Fruit fly (Drosophila melanogaster) whole organism, prepupa: Measurements from ENCODE around the gene unk.

Source experiments
- CG31627 ChIP-seq: fragments of 200-800 bp; sonication (Bioruptor generic); optimal IDR thresholded peaks from 3 replicates; lab custom pipeline; 2016; ENCODE audit warnings: missing biosample characterization, missing genetic modification characterization
- CG32006 ChIP-seq: fragments of 200-800 bp; sonication (Bioruptor generic); optimal IDR thresholded peaks from 3 replicates; lab custom pipeline; 2017; ENCODE audit warnings: missing biosample characterization, mild to moderate bottlenecking, missing genetic modification characterization
- CG3919 ChIP-seq: fragments of 200-800 bp; sonication (Bioruptor generic); optimal IDR thresholded peaks from 3 replicates; lab custom pipeline; 2016; ENCODE audit warnings: missing biosample characterization, missing genetic modification characterization
- CG4318 ChIP-seq: fragments of 200-800 bp; sonication (Bioruptor generic); optimal IDR thresholded peaks from 3 replicates; lab custom pipeline; 2017; ENCODE audit warnings: missing biosample characterization, mild to moderate bottlenecking, missing genetic modification characterization
- CG8119 ChIP-seq: fragments of 200-800 bp; sonication (Bioruptor generic); IDR thresholded peaks from 3 replicates; pipeline ENCODE4 v1.3.6; 2022; ENCODE audit warnings: missing biosample characterization, missing genetic modification characterization
- CG9139 ChIP-seq: fragments of 200-800 bp; sonication (Bioruptor generic); optimal IDR thresholded peaks from 3 replicates; lab custom pipeline; 2017; ENCODE audit warnings: missing biosample characterization, mild to moderate bottlenecking, missing genetic modification characterization
- Eip78C ChIP-seq: fragments of 200-800 bp; sonication (Bioruptor generic); peaks from one replicate; lab custom pipeline; 2016; ENCODE audit warnings: missing biosample characterization, missing genetic modification characterization
- Ets21C ChIP-seq: fragments of 200-800 bp; sonication (Bioruptor generic); optimal IDR thresholded peaks from 3 replicates; lab custom pipeline; 2016; ENCODE audit warnings: missing biosample characterization, missing genetic modification characterization
- Hr38 ChIP-seq: sonication (Bioruptor generic); optimal IDR thresholded peaks from 2 replicates; lab custom pipeline; 2016; ENCODE audit warnings: missing biosample characterization, missing genetic modification characterization
- Hr39 ChIP-seq: fragments of 200-800 bp; sonication (Bioruptor generic); optimal IDR thresholded peaks from 2 replicates; lab custom pipeline; 2016; ENCODE audit warnings: missing biosample characterization, missing genetic modification characterization
- Sox102F ChIP-seq: fragments of 200-800 bp; sonication (Bioruptor generic); optimal IDR thresholded peaks from 2 replicates; lab custom pipeline; 2016; ENCODE audit warnings: missing biosample characterization, mild to moderate bottlenecking, missing genetic modification characterization
- dsx ChIP-seq: fragments of 200-800 bp; optimal IDR thresholded peaks from 3 replicates; lab custom pipeline; 2019; ENCODE audit warnings: missing biosample characterization, mild to moderate bottlenecking, missing genetic modification characterization, moderate library complexity; ENCODE audit not compliant: poor library complexity, severe bottlenecking
- fkh ChIP-seq: fragments of 200-800 bp; sonication (Bioruptor generic); optimal IDR thresholded peaks from 3 replicates; lab custom pipeline; 2017; ENCODE audit warnings: missing biosample characterization, mild to moderate bottlenecking, missing genetic modification characterization, moderate library complexity
- vri ChIP-seq: fragments of 200-800 bp; sonication (Bioruptor generic); optimal IDR thresholded peaks from 3 replicates; lab custom pipeline; 2016; ENCODE audit warnings: missing biosample characterization, mild to moderate bottlenecking, missing genetic modification characterization

DNA sequence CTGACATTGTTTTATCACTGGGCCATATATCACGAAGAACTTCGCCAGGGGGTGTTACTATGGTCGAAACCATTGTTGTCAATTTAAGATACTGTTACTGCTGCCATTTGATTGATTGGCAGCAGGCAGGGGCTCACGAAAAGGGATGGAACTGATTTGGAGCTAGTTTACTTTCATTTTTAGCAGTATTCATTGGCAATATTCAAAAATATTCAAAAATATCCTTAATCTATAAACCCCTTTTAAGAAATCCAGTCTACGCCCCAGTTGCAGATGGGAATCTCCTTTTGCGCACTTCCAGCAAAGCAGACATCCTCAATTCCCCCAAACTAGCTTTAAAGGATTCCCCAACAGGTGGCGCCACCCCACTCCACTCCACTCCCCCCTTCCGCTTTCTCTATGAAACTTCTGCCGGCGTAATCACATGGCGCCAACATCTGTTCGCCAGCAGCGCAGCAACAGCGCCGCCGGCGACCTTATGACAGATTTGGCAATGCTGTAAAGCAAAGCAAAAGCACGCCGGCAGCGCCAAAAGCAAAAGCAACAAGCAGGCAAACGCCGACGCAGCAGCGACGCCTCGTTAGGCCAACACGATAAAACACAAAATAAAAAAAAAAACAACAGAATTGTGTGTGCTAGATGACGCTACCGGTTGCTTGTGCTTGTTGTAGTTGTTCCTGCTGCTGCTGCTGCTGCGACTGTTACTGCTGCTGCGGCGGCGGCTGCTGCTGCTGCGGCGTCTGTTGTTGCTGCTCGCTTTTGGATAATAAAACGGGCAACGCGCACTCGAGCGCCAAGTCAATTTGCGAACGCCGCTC, 10.1 kb upstream of the unk start, which contains the start of gene Irk1:
- TF ChIP-seq Ets21C (GFP tag; lab: Kevin White, UChicago) (no peak), CG32006 (GFP tag; lab: Kevin White, UChicago) (no peak), CG9139 (GFP tag; lab: Kevin White, UChicago) (no peak), CG4318 (GFP tag; lab: Kevin White, UChicago) (no peak), CG3919 (GFP tag; lab: Kevin White, UChicago) (no peak), vri (GFP tag; lab: Kevin White, UChicago) (no peak), CG8119 (no peak), Hr39 (GFP tag; lab: Kevin White, UChicago) (no peak), Hr38 (GFP tag; lab: Kevin White, UChicago) (no peak), Eip78C (GFP tag; lab: Kevin White, UChicago) (no peak), dsx (GFP tag; lab: Kevin White, UChicago) (no peak), Sox102F (GFP tag; lab: Kevin White, UChicago) (no peak), CG31627 (GFP tag; lab: Kevin White, UChicago) (no peak), fkh (GFP tag; lab: Kevin White, UChicago) (no peak)
